Worm (Caenorhabditis elegans) whole organism, early embryonic: Measurements from ENCODE around the gene ZK666.11.

ENCODE experiments used
- F13C5.2 ChIP-seq: sonication (generic microtip); optimal IDR thresholded peaks from 2 replicates; lab custom pipeline; 2017; ENCODE audit warnings: mild to moderate bottlenecking, missing genetic modification characterization, inconsistent platforms, missing compliant biosample characterization
- aly-1 ChIP-seq: sonication (generic microtip); optimal IDR thresholded peaks from 2 replicates; lab custom pipeline; 2016; ENCODE audit warnings: missing genetic modification characterization, missing compliant biosample characterization
- ama-1 ChIP-seq: fragments of 150-350 bp; optimal IDR thresholded peaks from 2 replicates; lab custom pipeline; 2014
- ceh-36 ChIP-seq: sonication (generic microtip); optimal IDR thresholded peaks from 2 replicates; lab custom pipeline; 2016; ENCODE audit warnings: missing genetic modification characterization, inconsistent platforms, missing compliant biosample characterization
- ets-7 ChIP-seq: sonication (generic microtip); optimal IDR thresholded peaks from 2 replicates; lab custom pipeline; 2016; ENCODE audit warnings: missing genotype, missing genetic modification characterization, missing compliant biosample characterization
- flt-1 ChIP-seq: fragments of 200-800 bp; sonication (Bioruptor generic); IDR thresholded peaks from 2 replicates; pipeline ENCODE4 v1.3.6; 2022; ENCODE audit warnings: missing genetic modification characterization, missing compliant biosample characterization
- hmbx-1 ChIP-seq: sonication (generic microtip); optimal IDR thresholded peaks from 2 replicates; lab custom pipeline; 2016; ENCODE audit warnings: mild to moderate bottlenecking, missing genetic modification characterization, missing compliant biosample characterization
- hnd-1 ChIP-seq: sonication (generic microtip); optimal IDR thresholded peaks from 2 replicates; lab custom pipeline; 2016; ENCODE audit warnings: missing genetic modification characterization, missing compliant biosample characterization
- pes-1 ChIP-seq: fragments of 200-800 bp; sonication (Bioruptor generic); IDR thresholded peaks from 2 replicates; pipeline ENCODE4 v1.3.6; 2022; ENCODE audit warnings: missing genetic modification reagents, missing genetic modification characterization, missing compliant biosample characterization
- scrt-1 ChIP-seq: fragments of 200-800 bp; sonication (Bioruptor generic); IDR thresholded peaks from 2 replicates; pipeline ENCODE4 v1.3.6; 2022; ENCODE audit warnings: missing genetic modification characterization, missing compliant biosample characterization
- sea-1 ChIP-seq: fragments of 200-800 bp; sonication (Bioruptor generic); conservative IDR thresholded peaks from 2 replicates; pipeline ENCODE4 v1.3.6; 2022; ENCODE audit warnings: missing genetic modification characterization, missing compliant biosample characterization
- tbx-11 ChIP-seq: fragments of 200-800 bp; sonication (Bioruptor generic); IDR thresholded peaks from 2 replicates; pipeline ENCODE4 v1.3.6; 2022; ENCODE audit warnings: missing genetic modification characterization, missing compliant biosample characterization
- tbx-37 ChIP-seq: fragments of 200-800 bp; sonication (Bioruptor generic); conservative IDR thresholded peaks from 2 replicates; pipeline ENCODE4 v1.3.6; 2022; ENCODE audit warnings: missing genetic modification reagents, missing genetic modification characterization, missing compliant biosample characterization

DNA sequence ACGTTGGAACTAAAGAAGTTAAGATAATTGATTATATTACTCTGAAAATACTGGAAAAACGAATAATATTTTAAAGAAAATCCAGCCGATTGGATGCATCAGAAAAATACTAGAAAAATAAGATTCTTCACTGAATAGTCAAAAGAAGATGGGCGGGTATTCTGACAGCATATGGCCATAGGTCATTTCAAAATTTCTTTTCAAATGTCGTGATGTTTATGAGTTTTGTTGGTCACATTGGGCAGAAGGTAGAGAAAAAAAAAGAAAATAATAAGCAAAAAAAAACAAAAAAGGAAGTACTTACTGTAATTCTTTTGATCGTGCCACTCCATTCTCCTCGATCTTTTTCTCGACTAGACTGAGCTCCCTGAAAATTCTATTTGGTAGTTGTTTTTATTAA lies 41.3 kb downstream of the ZK666.11 start, which contains the start of gene F59B10.5:
- TF ChIP-seq ama-1 (lab: Kevin White, UChicago) (no peak), tbx-11 (no peak), scrt-1 (no peak), F13C5.2 (no peak), tbx-37 (GFP tag; lab: Robert Waterston, UW) (no peak), hmbx-1 (no peak), hnd-1 (tag; lab: Kevin White, UChicago) (no peak), ceh-36 (tag; lab: Kevin White, UChicago) (no peak), flt-1 (GFP tag; lab: Robert Waterston, UW) (no peak), aly-1 (tag; lab: Kevin White, UChicago) (no peak), ets-7 (tag; lab: Kevin White, UChicago) (no peak), pes-1 (GFP tag; lab: Robert Waterston, UW) (no peak), sea-1 (GFP tag; lab: Robert Waterston, UW) (no peak)
